Worm (Caenorhabditis elegans): ENCODE results near the gene chil-15.

Gene chil-15

ce11 chrII:9487337-9487950 is 44.0 kb upstream of the chil-15 start, which contains the start of gene T19H5.4 (continued):
- TF ChIP-seq ztf-11 (tag; optimal IDR thresholded peaks at IDR 0.05), result no peak
- no peak for TF ChIP-seq ceh-88 (GFP tag; IDR thresholded peaks at IDR 0.05)
- TF ChIP-seq jun-1 (tag; optimal IDR thresholded peaks at IDR 0.05), result peak; percentile 34
- no peak for TF ChIP-seq C04F5.9 (tag; optimal IDR thresholded peaks at IDR 0.05)
- TF ChIP-seq sox-4 (tag; optimal IDR thresholded peaks at IDR 0.05), result no peak
- TF ChIP-seq lin-35 (GFP tag; optimal IDR thresholded peaks at IDR 0.05), result peak; percentile 15 to 61
- TF ChIP-seq nhr-85 (tag), result peak; percentile 94
- peak; percentile 81 for TF ChIP-seq nhr-71 (tag; optimal IDR thresholded peaks at IDR 0.05)
- TF ChIP-seq pag-3 (tag; optimal IDR thresholded peaks at IDR 0.05; ENCODE audit: borderline replicate concordance, insufficient read depth), result no peak
- TF ChIP-seq xbp-1 (tag; optimal IDR thresholded peaks at IDR 0.05), result peak; percentile 18
- peak in 1 of 2 experiments; percentile 20 for TF ChIP-seq egl-27 (tag; optimal IDR thresholded peaks at IDR 0.05)
- TF ChIP-seq nhr-28 (tag; optimal IDR thresholded peaks at IDR 0.05), result no peak
- no peak for TF ChIP-seq sptf-1 (tag; optimal IDR thresholded peaks at IDR 0.05)
- no peak for TF ChIP-seq aha-1 (tag; optimal IDR thresholded peaks at IDR 0.05)
- TF ChIP-seq dsc-1 (tag; optimal IDR thresholded peaks at IDR 0.05), result no peak
- TF ChIP-seq nhr-76 (tag; optimal IDR thresholded peaks at IDR 0.05), result no peak
- TF ChIP-seq unc-30 (tag; optimal IDR thresholded peaks at IDR 0.05), result no peak
- no peak for TF ChIP-seq nhr-77 (tag; optimal IDR thresholded peaks at IDR 0.05)
- peak; percentile 66 for TF ChIP-seq snu-23 (GFP tag; optimal IDR thresholded peaks at IDR 0.05)
- TF ChIP-seq mdl-1 (tag; optimal IDR thresholded peaks at IDR 0.05), result peak in 1 of 2 experiments; percentile 73
- no peak for TF ChIP-seq hpl-2 (GFP tag; optimal IDR thresholded peaks at IDR 0.05)
- TF ChIP-seq F16B12.6 (tag; optimal IDR thresholded peaks at IDR 0.05), result no peak
- TF ChIP-seq mab-9 (GFP tag; IDR thresholded peaks at IDR 0.05), result no peak
- no peak for TF ChIP-seq pqm-1 (tag; optimal IDR thresholded peaks at IDR 0.05)
- no peak for TF ChIP-seq vab-15 (tag; optimal IDR thresholded peaks at IDR 0.05)
- TF ChIP-seq ztf-4 (tag; optimal IDR thresholded peaks at IDR 0.05), result no peak
- no peak for TF ChIP-seq pax-3 (tag; optimal IDR thresholded peaks at IDR 0.05)
- no peak for TF ChIP-seq ceh-8 (GFP tag; optimal IDR thresholded peaks at IDR 0.05)
- no peak for TF ChIP-seq nhr-12 (tag; optimal IDR thresholded peaks at IDR 0.05)
- no peak for TF ChIP-seq nhr-237 (tag; optimal IDR thresholded peaks at IDR 0.05)
- no peak for TF ChIP-seq lin-39 (tag; optimal IDR thresholded peaks at IDR 0.05)
- TF ChIP-seq aly-2 (tag; optimal IDR thresholded peaks at IDR 0.05), result no peak
- TF ChIP-seq zip-4 (GFP tag; optimal IDR thresholded peaks at IDR 0.05), result no peak
- peak; percentile 11 to 32 for TF ChIP-seq lsy-2 (tag; optimal IDR thresholded peaks at IDR 0.05)
- TF ChIP-seq fkh-4 (tag; optimal IDR thresholded peaks at IDR 0.05; ENCODE audit: borderline replicate concordance), result no peak
- TF ChIP-seq grh-1 (GFP tag; IDR thresholded peaks at IDR 0.05), result peak; percentile 40; the same call in 1 of the 2 replicates
- TF ChIP-seq C16A3.4 (tag; optimal IDR thresholded peaks at IDR 0.05), result peak; percentile 37
- TF ChIP-seq ceh-82 (tag; optimal IDR thresholded peaks at IDR 0.05), result peak; percentile 3 to 16 (median 12)
- no peak for TF ChIP-seq sup-37 (GFP tag; optimal IDR thresholded peaks at IDR 0.05)
- TF ChIP-seq alr-1 (tag; optimal IDR thresholded peaks at IDR 0.05; ENCODE audit: borderline replicate concordance), result no peak
- no peak for TF ChIP-seq fos-1 (tag; optimal IDR thresholded peaks at IDR 0.05)
- no peak for TF ChIP-seq nhr-84 (tag; optimal IDR thresholded peaks at IDR 0.05)
- TF ChIP-seq tbx-2 (tag; optimal IDR thresholded peaks at IDR 0.05), result peak; percentile 76
- TF ChIP-seq nhr-20 (tag; optimal IDR thresholded peaks at IDR 0.05), result peak; percentile 85
- TF ChIP-seq elt-3 (tag; optimal IDR thresholded peaks at IDR 0.05), result peak in 4 of 6 experiments; percentile 45 to 68 (median 60)
- TF ChIP-seq rnt-1 (tag; optimal IDR thresholded peaks at IDR 0.05), result peak; percentile 38
- TF ChIP-seq ets-5 (GFP tag; IDR thresholded peaks at IDR 0.05), result no peak
- peak; percentile 8 to 11 for TF ChIP-seq efl-1 (optimal IDR thresholded peaks at IDR 0.05)
- peak in 1 of 2 experiments; percentile 90 for TF ChIP-seq efl-1 (GFP tag; optimal IDR thresholded peaks at IDR 0.05 in 1 of 2)
- TF ChIP-seq mef-2 (tag; optimal IDR thresholded peaks at IDR 0.05), result no peak
